Fruit fly (Drosophila melanogaster) whole organism, pupa: ENCODE measurements around the gene Bgb.

Experiments used
- CG10348 ChIP-seq: fragments of 200-800 bp; sonication (Bioruptor generic); IDR thresholded peaks from 2 replicates; pipeline ENCODE4 v1.3.6; 2022; ENCODE audit warnings: missing biosample characterization, missing genetic modification characterization
- CG12605 ChIP-seq: fragments of 200-800 bp; sonication (Bioruptor generic); IDR thresholded peaks from 2 replicates; pipeline ENCODE4 v1.3.6; 2022; ENCODE audit warnings: missing biosample characterization, missing genetic modification characterization
- CG13204 ChIP-seq: fragments of 200-800 bp; sonication (Bioruptor generic); optimal IDR thresholded peaks from 2 replicates; lab custom pipeline; 2018; ENCODE audit warnings: missing biosample characterization, mild to moderate bottlenecking, missing genetic modification characterization, moderate library complexity
- CG14655 ChIP-seq: fragments of 200-800 bp; sonication (Bioruptor generic); optimal IDR thresholded peaks from 3 replicates; lab custom pipeline; 2017; ENCODE audit warnings: mild to moderate bottlenecking, missing biosample characterization, missing genetic modification reagents, missing genetic modification characterization
- CG15710 ChIP-seq: fragments of 200-800 bp; sonication (Bioruptor generic); optimal IDR thresholded peaks from 2 replicates; lab custom pipeline; 2018; ENCODE audit warnings: missing biosample characterization, mild to moderate bottlenecking, missing genetic modification characterization, moderate library complexity
- CG17806 ChIP-seq: fragments of 200-800 bp; sonication (Bioruptor generic); optimal IDR thresholded peaks from 2 replicates; lab custom pipeline; 2018; ENCODE audit warnings: missing biosample characterization, mild to moderate bottlenecking, missing genetic modification characterization, moderate library complexity
- CG32121 ChIP-seq: fragments of 200-800 bp; sonication (Bioruptor generic); IDR thresholded peaks from 2 replicates; pipeline ENCODE4 v1.3.6; 2022; ENCODE audit warnings: missing biosample characterization, missing genetic modification characterization
- CG34367 ChIP-seq: fragments of 200-800 bp; sonication (Bioruptor generic); optimal IDR thresholded peaks from 2 replicates; lab custom pipeline; 2018; ENCODE audit warnings: missing biosample characterization, mild to moderate bottlenecking, missing genetic modification characterization
- CG4496 ChIP-seq: fragments of 200-800 bp; sonication (Bioruptor generic); IDR thresholded peaks from 3 replicates; pipeline ENCODE4 v1.3.6; 2022; ENCODE audit warnings: missing biosample characterization, missing genetic modification characterization
- CG8159 ChIP-seq: fragments of 200-800 bp; sonication (Bioruptor generic); optimal IDR thresholded peaks from 3 replicates; lab custom pipeline; 2018; ENCODE audit warnings: missing biosample characterization, mild to moderate bottlenecking, missing genetic modification characterization, moderate library complexity
- CG8301 ChIP-seq: fragments of 200-800 bp; sonication (Bioruptor generic); optimal IDR thresholded peaks from 2 replicates; lab custom pipeline; 2018; ENCODE audit warnings: missing biosample characterization, mild to moderate bottlenecking, missing genetic modification characterization
- CG9948 ChIP-seq: fragments of 200-800 bp; sonication (Bioruptor generic); optimal IDR thresholded peaks from 2 replicates; lab custom pipeline; 2018; ENCODE audit warnings: missing biosample characterization, mild to moderate bottlenecking, missing genetic modification characterization, moderate library complexity
- D1 ChIP-seq: fragments of 200-800 bp; sonication (Bioruptor generic); optimal IDR thresholded peaks from 2 replicates; lab custom pipeline; 2018; ENCODE audit warnings: missing biosample characterization, mild to moderate bottlenecking, missing genetic modification characterization, moderate library complexity
- EcR ChIP-seq: fragments of 200-800 bp; sonication (Bioruptor generic); optimal IDR thresholded peaks from 3 replicates; lab custom pipeline; 2019; ENCODE audit warnings: missing biosample characterization, missing genetic modification characterization, mild to moderate bottlenecking, moderate library complexity, missing genetic modification reagents
- Ets98B ChIP-seq: fragments of 200-800 bp; sonication (Bioruptor generic); IDR thresholded peaks from 2 replicates; pipeline ENCODE4 v1.3.6; 2022; ENCODE audit warnings: missing biosample characterization, missing genetic modification characterization
- Pif1A ChIP-seq: fragments of 200-800 bp; sonication (Bioruptor generic); optimal IDR thresholded peaks from 3 replicates; lab custom pipeline; 2016; ENCODE audit warnings: missing biosample characterization, missing genetic modification characterization
- Pif1B ChIP-seq: fragments of 200-800 bp; sonication (Bioruptor generic); optimal IDR thresholded peaks from 3 replicates; lab custom pipeline; 2016; ENCODE audit warnings: missing biosample characterization, missing genetic modification characterization
- Snoo ChIP-seq: fragments of 200-800 bp; sonication (Bioruptor generic); optimal IDR thresholded peaks from 3 replicates; lab custom pipeline; 2017; ENCODE audit warnings: missing biosample characterization, mild to moderate bottlenecking, missing genetic modification characterization, inconsistent platforms
- fd96Ca ChIP-seq: fragments of 200-800 bp; sonication (Bioruptor generic); IDR thresholded peaks from 3 replicates; pipeline ENCODE4 v1.3.6; 2022; ENCODE audit warnings: missing biosample characterization, missing genetic modification characterization
- gl ChIP-seq: fragments of 200-800 bp; sonication (Bioruptor generic); optimal IDR thresholded peaks from 2 replicates; lab custom pipeline; 2018; ENCODE audit warnings: missing biosample characterization, mild to moderate bottlenecking, missing genetic modification characterization
- rn ChIP-seq: fragments of 200-800 bp; sonication (Bioruptor generic); IDR thresholded peaks from 2 replicates; pipeline ENCODE4 v1.3.6; 2022; ENCODE audit warnings: missing biosample characterization, missing genetic modification characterization

The Bgb gene

dm6 chr3L:1639185-1639812 is at the start of gene Bgb, which contains the start of gene Mettl2:
Gene Bgb, plus strand, starts transcription at chr3L:1639711.
Gene Mettl2, minus strand, starts transcription at chr3L:1639235.
- TF ChIP-seq CG15710 (tag; lab: Kevin White, UChicago) (peak; percentile 68), fd96Ca (GFP tag; lab: Robert Waterston, UW) (peak; percentile 50; the same call in 1 of the 3 replicates), CG13204 (no peak), CG10348 (no peak), CG17806 (tag; lab: Kevin White, UChicago) (peak; percentile 66), CG12605 (GFP tag; lab: Robert Waterston, UW) (0 out of 2 replicates have a peak, but pooled peaks have one; percentile 33), gl (tag; lab: Kevin White, UChicago) (no peak), CG4496 (GFP tag; lab: Robert Waterston, UW) (peak; percentile 84), EcR (GFP tag; lab: Kevin White, UChicago) (no peak), CG9948 (tag; lab: Kevin White, UChicago) (peak; percentile 69), CG34367 (tag; lab: Kevin White, UChicago) (peak; percentile 31), Ets98B (GFP tag; lab: Robert Waterston, UW) (peak; percentile 57; the same call in 1 of the 2 replicates), Pif1B (GFP tag; lab: Kevin White, UChicago) (no peak), Pif1A (GFP tag; lab: Kevin White, UChicago) (no peak), D1 (tag; lab: Kevin White, UChicago) (no peak), Snoo (tag; lab: Kevin White, UChicago) (peak; percentile 66), rn (GFP tag; lab: Robert Waterston, UW) (peak; percentile 57), CG14655 (GFP tag; lab: Kevin White, UChicago) (no peak), CG8301 (no peak), CG8159 (tag; lab: Kevin White, UChicago) (peak; percentile 75)
- TF ChIP-seq, all 21 proteins: peak for 11

- TF ChIP-seq CG15710 (tag; lab: Kevin White, UChicago) (no peak), EcR (GFP tag; lab: Kevin White, UChicago) (no peak), rn (GFP tag; lab: Robert Waterston, UW) (no peak), CG17806 (tag; lab: Kevin White, UChicago) (no peak), gl (tag; lab: Kevin White, UChicago) (no peak), CG9948 (tag; lab: Kevin White, UChicago) (no peak), Snoo (tag; lab: Kevin White, UChicago) (no peak), CG10348 (no peak), CG32121 (no peak), CG13204 (no peak)
These were observed 49.3 kb upstream of the Bgb start for dm6 chr3L:1590194-1590593.

dm6 chr3L:1591692-1592371 is 47.7 kb upstream of the Bgb start:
- TF ChIP-seq CG14655 (GFP tag; lab: Kevin White, UChicago) (peak; percentile 41), CG8301 (peak; percentile 29), rn (GFP tag; lab: Robert Waterston, UW) (no peak), Ets98B (GFP tag; lab: Robert Waterston, UW) (peak; percentile 42; the same call in 1 of the 2 replicates), CG9948 (tag; lab: Kevin White, UChicago) (peak; percentile 43), CG12605 (GFP tag; lab: Robert Waterston, UW) (no peak), CG10348 (no peak), CG34367 (tag; lab: Kevin White, UChicago) (peak; percentile 74), CG32121 (peak; percentile 65; the same call in 1 of the 2 replicates), gl (tag; lab: Kevin White, UChicago) (peak; percentile 89), CG15710 (tag; lab: Kevin White, UChicago) (peak; percentile 74), fd96Ca (GFP tag; lab: Robert Waterston, UW) (peak; percentile 70; the same call in 2 of the 3 replicates), Snoo (tag; lab: Kevin White, UChicago) (peak; percentile 86), Pif1B (GFP tag; lab: Kevin White, UChicago) (peak; percentile 85), EcR (GFP tag; lab: Kevin White, UChicago) (peak; percentile 32), CG4496 (GFP tag; lab: Robert Waterston, UW) (peak; percentile 85), CG8159 (tag; lab: Kevin White, UChicago) (peak; percentile 75), D1 (tag; lab: Kevin White, UChicago) (no peak), Pif1A (GFP tag; lab: Kevin White, UChicago) (peak; percentile 88), CG13204 (peak; percentile 70), CG17806 (tag; lab: Kevin White, UChicago) (peak; percentile 51)

dm6 chr3L:1592822-1593452 is 46.6 kb upstream of the Bgb start:
- TF ChIP-seq EcR (GFP tag; lab: Kevin White, UChicago) (peak; percentile 97), CG15710 (tag; lab: Kevin White, UChicago) (peak; percentile 4), D1 (tag; lab: Kevin White, UChicago) (no peak), Snoo (tag; lab: Kevin White, UChicago) (peak; percentile 23), CG8301 (peak; percentile 47), CG13204 (peak; percentile 52), Ets98B (GFP tag; lab: Robert Waterston, UW) (peak; percentile 27; the same call in 1 of the 2 replicates), fd96Ca (GFP tag; lab: Robert Waterston, UW) (0 out of 3 replicates have a peak, but pooled peaks have one; percentile 23), rn (GFP tag; lab: Robert Waterston, UW) (no peak), CG34367 (tag; lab: Kevin White, UChicago) (no peak), CG4496 (GFP tag; lab: Robert Waterston, UW) (0 out of 3 replicates have a peak, but pooled peaks have one; percentile 38), gl (tag; lab: Kevin White, UChicago) (peak; percentile 33)
